Worm (Caenorhabditis elegans): ENCODE data around the gene F13E9.11.

Gene F13E9.11

DNA sequence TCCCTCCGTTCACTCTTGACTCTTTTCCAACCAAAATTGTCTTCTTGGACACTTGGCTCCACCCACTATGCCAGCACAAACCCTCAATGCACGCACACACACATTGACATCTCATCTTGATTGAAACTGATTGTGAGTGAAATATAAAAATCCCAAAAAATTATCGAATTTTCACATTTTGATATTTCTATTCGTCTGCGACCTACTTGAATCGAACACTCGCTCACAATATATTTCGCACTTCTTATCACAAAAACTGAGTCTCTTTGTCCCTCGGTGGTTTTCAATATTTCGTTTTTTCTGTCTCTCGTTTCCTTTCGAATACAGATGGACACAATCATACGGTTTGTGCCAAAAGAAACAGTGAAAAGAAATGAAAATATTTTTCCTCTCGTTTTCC, 48.8 kb downstream of the F13E9.11 start:
- TF ChIP-seq dox-1 (GFP tag; IDR thresholded peaks at IDR 0.05) (peak; percentile 37; the same call in 1 of the 2 replicates), ama-1 (optimal IDR thresholded peaks at IDR 0.05) (no peak), ama-1 (GFP tag; optimal IDR thresholded peaks at IDR 0.05) (no peak), rpc-1 (optimal IDR thresholded peaks at IDR 0.05) (no peak), rpc-1 (tag; optimal IDR thresholded peaks at IDR 0.05) (no peak), nhr-80 (tag; optimal IDR thresholded peaks at IDR 0.05) (peak; percentile 87), let-607 (tag; optimal IDR thresholded peaks at IDR 0.05) (peak in 1 of 2 experiments; percentile 41), cebp-1 (GFP tag; IDR thresholded peaks at IDR 0.05) (no peak), cebp-1 (tag; optimal IDR thresholded peaks at IDR 0.05) (peak; percentile 21), attf-5 (GFP tag; optimal IDR thresholded peaks at IDR 0.05) (peak; percentile 49), atf-7 (tag; optimal IDR thresholded peaks at IDR 0.05) (peak; percentile 33), hmg-1.2 (GFP tag; IDR thresholded peaks at IDR 0.05) (0 out of 2 replicates have a peak, but pooled peaks have one; percentile 10), Y79H2A.3 (GFP tag; conservative IDR thresholded peaks at IDR 0.05) (no peak)

DNA sequence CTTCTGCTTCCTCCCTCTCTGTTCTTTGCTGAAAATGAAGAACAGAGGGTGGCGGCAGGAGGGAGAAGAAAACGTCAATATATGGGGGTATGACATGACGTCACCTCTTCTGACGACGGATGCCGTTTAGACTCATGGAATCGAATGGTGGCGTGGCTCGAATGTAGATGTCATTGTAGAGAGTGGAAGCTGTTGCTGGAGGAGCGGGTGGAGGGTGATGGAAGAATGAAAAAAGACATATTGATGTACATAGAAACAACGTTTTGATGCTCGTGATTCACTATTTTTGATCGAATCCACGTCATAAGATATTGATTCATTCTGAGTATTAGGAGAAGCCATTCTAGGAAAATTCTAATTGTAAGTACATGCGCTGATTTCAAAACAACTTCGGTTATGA, 49.9 kb downstream of the F13E9.11 start:
- TF ChIP-seq K12H6.12 (tag; optimal IDR thresholded peaks at IDR 0.05): peak; percentile 35
- peak; percentile 36 for TF ChIP-seq atf-7 (tag; optimal IDR thresholded peaks at IDR 0.05)
- peak; percentile 17 for TF ChIP-seq chd-7 (tag; optimal IDR thresholded peaks at IDR 0.05)
- no peak for TF ChIP-seq F22D6.2 (tag; optimal IDR thresholded peaks at IDR 0.05)
- TF ChIP-seq pbrm-1 (GFP tag; IDR thresholded peaks at IDR 0.05): 0 out of 2 replicates have a peak, but pooled peaks have one; percentile 6
- peak; percentile 75 for TF ChIP-seq zfh-2 (GFP tag; conservative IDR thresholded peaks at IDR 0.05)
- TF ChIP-seq ama-1 (optimal IDR thresholded peaks at IDR 0.05): no peak
- TF ChIP-seq ama-1 (GFP tag; optimal IDR thresholded peaks at IDR 0.05): no peak

DNA sequence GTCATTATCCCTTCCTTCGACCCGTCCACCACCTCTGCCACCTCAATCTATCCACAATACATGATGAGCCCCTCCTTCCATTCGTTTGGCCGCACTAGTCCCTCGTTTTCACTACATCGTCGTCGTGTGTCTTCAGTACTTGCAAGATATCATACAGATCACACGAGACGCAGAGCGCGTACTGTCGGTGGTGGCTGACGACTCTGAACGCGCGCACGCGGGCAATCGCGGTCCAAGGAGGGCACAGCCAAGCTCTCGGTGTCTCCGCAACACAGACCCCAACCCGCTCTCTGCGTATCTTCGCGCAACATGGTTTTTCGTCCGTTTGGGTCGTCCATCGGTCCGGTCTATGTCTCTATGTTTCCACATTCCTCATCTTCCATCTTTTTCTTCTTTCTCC, 51.9 kb downstream of the F13E9.11 start:
- TF ChIP-seq madf-8 (GFP tag; conservative IDR thresholded peaks at IDR 0.05) (no peak), nhr-90 (tag; optimal IDR thresholded peaks at IDR 0.05) (no peak), madf-6 (GFP tag; IDR thresholded peaks at IDR 0.05) (no peak), hlh-12 (tag; optimal IDR thresholded peaks at IDR 0.05) (no peak), T26A5.8 (tag; optimal IDR thresholded peaks at IDR 0.05) (no peak), ztf-28 (GFP tag; IDR thresholded peaks at IDR 0.05) (no peak), F33H1.4 (GFP tag; IDR thresholded peaks at IDR 0.05) (no peak), ceh-100 (GFP tag; IDR thresholded peaks at IDR 0.05) (no peak), bed-2 (GFP tag; IDR thresholded peaks at IDR 0.05) (no peak), snpc-4 (GFP tag; optimal IDR thresholded peaks at IDR 0.05) (no peak), snpc-4 (tag; optimal IDR thresholded peaks at IDR 0.05) (no peak), atf-7 (tag; optimal IDR thresholded peaks at IDR 0.05) (no peak), fkh-3 (tag; optimal IDR thresholded peaks at IDR 0.05) (no peak), lag-1 (GFP tag; IDR thresholded peaks at IDR 0.05) (no peak), ztf-26 (tag; optimal IDR thresholded peaks at IDR 0.05) (no peak), K12H6.12 (tag; optimal IDR thresholded peaks at IDR 0.05) (no peak), dox-1 (GFP tag; IDR thresholded peaks at IDR 0.05) (peak; percentile 67), F55B11.4 (tag; optimal IDR thresholded peaks at IDR 0.05; ENCODE audit: borderline replicate concordance, insufficient read depth) (no peak), nhr-120 (GFP tag; IDR thresholded peaks at IDR 0.05) (no peak), sdz-38 (tag; optimal IDR thresholded peaks at IDR 0.05) (no peak), egl-18 (GFP tag; IDR thresholded peaks at IDR 0.05) (no peak), nfya-1 (tag; optimal IDR thresholded peaks at IDR 0.05; ENCODE audit: borderline replicate concordance, insufficient read depth) (no peak), pbrm-1 (GFP tag; IDR thresholded peaks at IDR 0.05) (no peak), rcor-1 (GFP tag; IDR thresholded peaks at IDR 0.05) (no peak), rpc-1 (optimal IDR thresholded peaks at IDR 0.05) (no peak), rpc-1 (tag; optimal IDR thresholded peaks at IDR 0.05) (no peak), zim-3 (tag; optimal IDR thresholded peaks at IDR 0.05) (no peak), Y53F4B.3 (GFP tag; IDR thresholded peaks at IDR 0.05) (no peak), unc-62 (GFP tag; optimal IDR thresholded peaks at IDR 0.05) (no peak), madf-10 (tag; optimal IDR thresholded peaks at IDR 0.05) (no peak), zfh-2 (GFP tag; conservative IDR thresholded peaks at IDR 0.05) (peak; percentile 96), F52B5.7 (tag; optimal IDR thresholded peaks at IDR 0.05) (no peak), egrh-3 (GFP tag; IDR thresholded peaks at IDR 0.05) (peak; percentile 78; the same call in 1 of the 2 replicates), sptf-2 (GFP tag; optimal IDR thresholded peaks at IDR 0.05) (no peak), aptf-3 (GFP tag; IDR thresholded peaks at IDR 0.05) (no peak), chd-7 (tag; optimal IDR thresholded peaks at IDR 0.05) (no peak), akir-1 (GFP tag; optimal IDR thresholded peaks at IDR 0.05) (no peak)
